Worm (Caenorhabditis elegans): ENCODE results near the gene nhr-283.

DNA sequence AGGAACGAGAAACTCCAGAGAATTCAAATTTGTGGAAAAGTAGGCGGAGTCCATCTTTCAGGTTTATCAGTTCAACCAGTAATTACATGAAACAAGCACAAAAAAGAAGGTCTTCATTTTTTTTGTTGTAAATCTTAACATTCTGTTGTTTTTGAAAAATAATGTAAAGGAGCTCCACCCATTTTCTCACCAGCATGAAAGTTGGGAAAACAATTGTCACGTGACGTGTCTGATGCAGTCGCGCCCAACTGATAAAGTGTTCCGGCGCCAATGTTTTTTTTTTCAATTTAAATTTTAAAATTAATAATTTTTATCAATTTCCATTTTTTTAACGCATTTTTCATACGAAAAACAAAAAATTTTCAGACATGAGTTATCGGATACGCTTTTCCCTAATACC, 7.5 kb downstream of the nhr-283 start, which contains the start of gene F57A10.4:
- no peak for TF ChIP-seq W03F9.2 (tag; optimal IDR thresholded peaks at IDR 0.05)
- no peak for TF ChIP-seq dao-5 (tag; optimal IDR thresholded peaks at IDR 0.05)
- no peak for TF ChIP-seq him-1 (tag; optimal IDR thresholded peaks at IDR 0.05)

All from whole organism, L4/young adult.